Fruit fly (Drosophila melanogaster): ENCODE data around the gene fws.

- TF ChIP-seq Myc (optimal IDR thresholded peaks at IDR 0.05) (no peak), Rel (GFP tag; optimal IDR thresholded peaks at IDR 0.05) (no peak), Rel (tag; optimal IDR thresholded peaks at IDR 0.05) (peak; percentile 89), OdsH (GFP tag; optimal IDR thresholded peaks at IDR 0.05) (no peak), usp (GFP tag; optimal IDR thresholded peaks at IDR 0.05) (no peak), CrebA (GFP tag; optimal IDR thresholded peaks at IDR 0.05; ENCODE audit: borderline replicate concordance) (no peak), psq (GFP tag; optimal IDR thresholded peaks at IDR 0.05) (no peak)
Observed at dm6 chr2L:17455823-17456222, 25.0 kb downstream of the fws start, which contains the start of gene SPH93.

All from whole organism, wandering third instar larva.